Worm (Caenorhabditis elegans) whole organism, late embryonic: ENCODE measurements around the gene aat-6.

ENCODE experiments used
- mec-3 ChIP-seq: sonication (generic microtip); optimal IDR thresholded peaks from 2 replicates; lab custom pipeline; 2016; ENCODE audit warnings: borderline replicate concordance, missing genetic modification characterization, missing compliant biosample characterization
- sdc-2 ChIP-seq: sonication (generic microtip); optimal IDR thresholded peaks from 2 replicates; lab custom pipeline; 2016; ENCODE audit warnings: missing genotype, missing genetic modification characterization, missing compliant biosample characterization

DNA sequence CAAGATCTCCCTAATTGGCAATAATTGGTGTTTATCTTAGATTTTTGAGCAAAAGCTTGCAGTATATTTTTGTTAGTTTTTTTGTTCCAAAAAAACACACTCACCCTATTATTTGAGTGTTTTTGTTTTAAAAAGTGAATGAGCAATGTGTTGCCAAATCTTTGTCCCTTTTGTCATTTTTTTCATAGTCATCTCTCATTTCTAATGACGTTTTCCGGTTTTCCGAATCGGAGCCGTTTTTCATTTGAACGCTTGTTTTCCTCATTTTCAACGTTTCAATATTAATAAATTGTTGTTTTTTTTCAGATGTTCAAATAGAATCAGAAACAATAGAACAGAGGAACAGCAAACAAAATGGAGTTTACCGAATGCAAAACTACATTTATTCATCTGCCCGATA, 32.0 kb downstream of the aat-6 start, which contains the start of gene dmsr-1:
- TF ChIP-seq mec-3 (tag; lab: Kevin White, UChicago) = no peak
- no peak for TF ChIP-seq sdc-2 (tag; lab: Kevin White, UChicago)
